Fruit fly (Drosophila melanogaster): ENCODE results near the gene PDCD-5.
A peak's percentile ranks its signal among the peaks of the same experiment; 100 is the strongest.

The PDCD-5 gene

DNA sequence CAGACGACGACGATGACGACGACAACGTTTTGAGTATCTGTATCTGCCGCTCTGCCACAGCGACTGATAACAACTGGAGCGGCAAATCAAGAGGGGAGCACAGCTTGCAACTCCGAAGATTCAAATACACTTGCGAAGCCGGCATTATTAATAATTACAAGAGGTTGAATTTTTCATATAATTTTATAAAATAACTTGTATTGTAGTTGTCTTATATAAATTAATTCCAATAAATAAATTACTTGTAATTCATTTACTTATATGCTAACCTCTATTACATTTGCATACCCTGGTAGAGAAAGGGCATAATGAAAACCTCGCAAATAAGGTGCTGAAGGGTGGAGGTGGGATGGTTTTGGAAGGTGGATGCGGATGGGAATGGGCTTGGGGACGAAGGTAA is 27.7 kb downstream of the PDCD-5 start (continued):
- no peak for TF ChIP-seq CG11294 (GFP tag; IDR thresholded peaks at IDR 0.05)
- peak; percentile 78 for TF ChIP-seq CG10669 (GFP tag; optimal IDR thresholded peaks at IDR 0.05)
- peak; percentile 15 for TF ChIP-seq vri (GFP tag; optimal IDR thresholded peaks at IDR 0.05)
- peak; percentile 58 for TF ChIP-seq net (GFP tag; optimal IDR thresholded peaks at IDR 0.05)
- peak; percentile 41 for TF ChIP-seq CG31627 (GFP tag; optimal IDR thresholded peaks at IDR 0.05)
- TF ChIP-seq CG34406 (GFP tag; optimal IDR thresholded peaks at IDR 0.05): peak; percentile 87
- peak; percentile 75 for TF ChIP-seq acj6 (GFP tag; optimal IDR thresholded peaks at IDR 0.05)
- peak; percentile 74 for TF ChIP-seq CG6792 (GFP tag; optimal IDR thresholded peaks at IDR 0.05)
- TF ChIP-seq Blimp-1 (GFP tag; optimal IDR thresholded peaks at IDR 0.05): peak; percentile 34
- TF ChIP-seq CG7368 (GFP tag; optimal IDR thresholded peaks at IDR 0.05): peak; percentile 71
- TF ChIP-seq CG8632 (GFP tag; optimal IDR thresholded peaks at IDR 0.05): peak; percentile 73
- peak; percentile 91 for TF ChIP-seq Eip78C (GFP tag)
- peak; percentile 37; the same call in 1 of the 3 replicates for TF ChIP-seq eg (GFP tag; IDR thresholded peaks at IDR 0.05)
- TF ChIP-seq CG8319 (GFP tag; optimal IDR thresholded peaks at IDR 0.05): peak; percentile 56
- TF ChIP-seq dac (GFP tag; optimal IDR thresholded peaks at IDR 0.05): no peak
- no peak for TF ChIP-seq CG4318 (GFP tag; optimal IDR thresholded peaks at IDR 0.05)
- TF ChIP-seq Gug (GFP tag; IDR thresholded peaks at IDR 0.05): peak; percentile 37; the same call in 1 of the 2 replicates
- peak; percentile 56 for TF ChIP-seq pdm3 (GFP tag; optimal IDR thresholded peaks at IDR 0.05)

dm6 chr3L:16203236-16203635 is 28.6 kb downstream of the PDCD-5 start:
- TF ChIP-seq Lpt (GFP tag; optimal IDR thresholded peaks at IDR 0.05) (peak; percentile 47), spab (GFP tag; optimal IDR thresholded peaks at IDR 0.05) (peak; percentile 60), CG11902 (GFP tag; optimal IDR thresholded peaks at IDR 0.05) (peak; percentile 74), OdsH (GFP tag; optimal IDR thresholded peaks at IDR 0.05) (peak; percentile 79), cyc (GFP tag; optimal IDR thresholded peaks at IDR 0.05) (peak; percentile 86), Smox (GFP tag; optimal IDR thresholded peaks at IDR 0.05) (peak; percentile 75), CG10631 (GFP tag; optimal IDR thresholded peaks at IDR 0.05) (peak; percentile 70), achi (GFP tag; optimal IDR thresholded peaks at IDR 0.05) (peak; percentile 59), Met (GFP tag; optimal IDR thresholded peaks at IDR 0.05) (peak; percentile 83), Sox15 (GFP tag; optimal IDR thresholded peaks at IDR 0.05) (peak; percentile 63), CG10669 (GFP tag; optimal IDR thresholded peaks at IDR 0.05) (peak; percentile 76), Blimp-1 (GFP tag; optimal IDR thresholded peaks at IDR 0.05) (peak; percentile 61), Hr4 (GFP tag; optimal IDR thresholded peaks at IDR 0.05) (peak; percentile 54), svp (GFP tag) (peak; percentile 88), Sox102F (GFP tag; optimal IDR thresholded peaks at IDR 0.05) (peak; percentile 74), CG16779 (tag; optimal IDR thresholded peaks at IDR 0.05) (no peak), dac (GFP tag; optimal IDR thresholded peaks at IDR 0.05) (no peak), CG8319 (GFP tag; optimal IDR thresholded peaks at IDR 0.05) (peak; percentile 58), eg (GFP tag; IDR thresholded peaks at IDR 0.05) (peak; percentile 69), CG31627 (GFP tag; optimal IDR thresholded peaks at IDR 0.05) (peak; percentile 83), Eip75B (GFP tag; optimal IDR thresholded peaks at IDR 0.05) (peak; percentile 52), CG11762 (GFP tag; optimal IDR thresholded peaks at IDR 0.05; ENCODE audit: insufficient read depth) (peak; percentile 38), Hr38 (GFP tag; optimal IDR thresholded peaks at IDR 0.05) (no peak), fd85E (GFP tag; optimal IDR thresholded peaks at IDR 0.05) (no peak), CG3032 (tag; optimal IDR thresholded peaks at IDR 0.05) (peak; percentile 62), CG8119 (GFP tag; IDR thresholded peaks at IDR 0.05) (peak; percentile 66; the same call in 2 of the 3 replicates), Eip78C (GFP tag) (peak; percentile 93), ss (GFP tag; optimal IDR thresholded peaks at IDR 0.05) (peak in 1 of 2 experiments; percentile 10), salr (GFP tag; optimal IDR thresholded peaks at IDR 0.05) (peak; percentile 52 to 54), fkh (GFP tag; optimal IDR thresholded peaks at IDR 0.05) (peak; percentile 9), CG32006 (GFP tag; optimal IDR thresholded peaks at IDR 0.05) (peak; percentile 62), CG3919 (GFP tag; optimal IDR thresholded peaks at IDR 0.05) (peak; percentile 77), CG34406 (GFP tag; optimal IDR thresholded peaks at IDR 0.05) (peak; percentile 45), CG8632 (GFP tag; optimal IDR thresholded peaks at IDR 0.05) (peak; percentile 70), lz (GFP tag; optimal IDR thresholded peaks at IDR 0.05) (peak; percentile 75), CG6808 (GFP tag; optimal IDR thresholded peaks at IDR 0.05) (peak; percentile 64), Ets21C (GFP tag; optimal IDR thresholded peaks at IDR 0.05) (peak; percentile 81), CG6163 (GFP tag; IDR thresholded peaks at IDR 0.05) (peak; percentile 74), vri (GFP tag; optimal IDR thresholded peaks at IDR 0.05) (peak; percentile 85), CG4318 (GFP tag; optimal IDR thresholded peaks at IDR 0.05) (no peak), CG6792 (GFP tag; optimal IDR thresholded peaks at IDR 0.05) (peak; percentile 69), Sox14 (GFP tag; optimal IDR thresholded peaks at IDR 0.05) (peak; percentile 82), CG11294 (GFP tag; IDR thresholded peaks at IDR 0.05) (peak; percentile 70; the same call in 1 of the 2 replicates), net (GFP tag; optimal IDR thresholded peaks at IDR 0.05) (peak; percentile 64)

Measured in whole organism, prepupa.